Worm (Caenorhabditis elegans): ENCODE measurements around the gene str-1.

Gene str-1

DNA sequence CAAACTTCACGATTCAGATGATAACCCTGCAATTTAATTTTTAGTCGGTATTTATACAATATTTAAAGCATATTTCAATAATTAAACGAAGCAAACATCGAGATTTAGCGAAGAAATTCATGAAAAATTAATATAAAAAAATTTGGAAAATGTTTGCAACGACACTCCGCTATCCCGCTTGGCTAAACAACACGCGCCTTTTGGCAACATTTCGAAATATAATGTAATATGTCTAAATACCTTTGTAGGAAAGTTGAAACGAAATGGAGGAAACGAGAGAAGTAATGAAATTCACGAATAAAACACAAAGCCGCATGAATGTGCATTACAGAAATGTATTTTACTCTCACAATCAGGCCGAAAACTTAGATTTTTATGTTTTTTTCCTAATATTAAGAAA lies 7.9 kb upstream of the str-1 start, which contains the start of gene rpc-1:
rpc-1 (minus strand) TSS at position 26 of the 400 bp plus-strand sequence.
- TF ChIP-seq ZK546.5 (tag; optimal IDR thresholded peaks at IDR 0.05): no peak
- no peak for TF ChIP-seq ama-1 (optimal IDR thresholded peaks at IDR 0.05)
- no peak for TF ChIP-seq elt-1 (tag; optimal IDR thresholded peaks at IDR 0.05)
- no peak for TF ChIP-seq dmd-4 (tag; optimal IDR thresholded peaks at IDR 0.05)
- TF ChIP-seq ceh-82 (tag; optimal IDR thresholded peaks at IDR 0.05): no peak
- peak; percentile 85 for TF ChIP-seq nhr-129 (tag; optimal IDR thresholded peaks at IDR 0.05)
- no peak for TF ChIP-seq peb-1 (tag; optimal IDR thresholded peaks at IDR 0.05)
- no peak for TF ChIP-seq nhr-10 (tag; optimal IDR thresholded peaks at IDR 0.05)
- TF ChIP-seq F13H6.1 (tag; optimal IDR thresholded peaks at IDR 0.05): no peak
- TF ChIP-seq lsy-2 (tag; optimal IDR thresholded peaks at IDR 0.05): peak in 1 of 2 experiments; percentile 56
- no peak for TF ChIP-seq unc-39 (tag; optimal IDR thresholded peaks at IDR 0.05)
- no peak for TF ChIP-seq ztf-1 (GFP tag; conservative IDR thresholded peaks at IDR 0.05)
- peak; percentile 83 for TF ChIP-seq gmeb-1 (tag; optimal IDR thresholded peaks at IDR 0.05)
- TF ChIP-seq nhr-12 (tag; optimal IDR thresholded peaks at IDR 0.05): no peak
- TF ChIP-seq lin-13 (GFP tag; optimal IDR thresholded peaks at IDR 0.05): no peak
- TF ChIP-seq nhr-6 (tag; optimal IDR thresholded peaks at IDR 0.05): no peak
- peak; percentile 63 for TF ChIP-seq C34F6.9 (tag; optimal IDR thresholded peaks at IDR 0.05)
- no peak for TF ChIP-seq unc-62 (GFP tag; optimal IDR thresholded peaks at IDR 0.05)

DNA sequence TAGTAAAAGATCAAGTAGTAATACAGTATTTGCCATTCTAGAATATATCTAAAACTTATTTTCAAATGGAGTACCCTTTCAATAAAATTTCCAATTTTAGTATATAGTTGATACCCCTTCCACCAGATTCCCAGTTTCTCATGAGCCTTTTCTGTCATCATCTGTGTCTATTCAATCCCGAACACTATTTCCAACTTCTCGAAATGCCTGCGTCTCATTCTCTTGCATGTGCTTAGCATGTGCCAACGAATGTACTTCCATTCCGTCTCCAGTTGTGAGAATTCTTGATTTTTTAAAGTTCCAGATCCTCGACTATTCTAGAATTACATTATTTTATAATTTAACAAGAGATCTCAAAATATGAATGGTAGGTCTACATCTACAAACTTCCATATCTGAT lies 7.0 kb upstream of the str-1 start, which contains the start of gene C42D4.18:
C42D4.18 (plus strand) TSS at position 231 of the 400 bp plus-strand sequence.
- TF ChIP-seq ztf-4 (tag; optimal IDR thresholded peaks at IDR 0.05) (no peak), unc-39 (tag; optimal IDR thresholded peaks at IDR 0.05) (no peak), nhr-237 (tag; optimal IDR thresholded peaks at IDR 0.05) (no peak), mbf-1 (tag; optimal IDR thresholded peaks at IDR 0.05) (no peak), unc-55 (GFP tag; optimal IDR thresholded peaks at IDR 0.05) (peak; percentile 55), lsy-2 (tag; optimal IDR thresholded peaks at IDR 0.05) (peak in 1 of 2 experiments; percentile 48), C34F6.9 (tag; optimal IDR thresholded peaks at IDR 0.05) (peak; percentile 62), mdl-1 (tag; optimal IDR thresholded peaks at IDR 0.05) (peak in 1 of 2 experiments; percentile 37), nhr-21 (tag; optimal IDR thresholded peaks at IDR 0.05) (no peak), sma-9 (GFP tag; optimal IDR thresholded peaks at IDR 0.05) (peak; percentile 36), sma-9 (tag; optimal IDR thresholded peaks at IDR 0.05) (no peak), nhr-129 (tag; optimal IDR thresholded peaks at IDR 0.05) (peak; percentile 26)

- no peak for TF ChIP-seq mab-5 (tag; optimal IDR thresholded peaks at IDR 0.05)
- no peak for TF ChIP-seq nhr-237 (tag; optimal IDR thresholded peaks at IDR 0.05)
- peak; percentile 31 for TF ChIP-seq unc-55 (GFP tag; optimal IDR thresholded peaks at IDR 0.05)
- peak; percentile 0 for TF ChIP-seq nhr-129 (tag; optimal IDR thresholded peaks at IDR 0.05)
- peak; percentile 43 for TF ChIP-seq crh-2 (tag; optimal IDR thresholded peaks at IDR 0.05)
- peak; percentile 5 for TF ChIP-seq sma-3 (GFP tag; optimal IDR thresholded peaks at IDR 0.05)
- TF ChIP-seq lin-13 (GFP tag; optimal IDR thresholded peaks at IDR 0.05): peak; percentile 1
- no peak for TF ChIP-seq nhr-6 (tag; optimal IDR thresholded peaks at IDR 0.05)
- peak; percentile 70 for TF ChIP-seq C34F6.9 (tag; optimal IDR thresholded peaks at IDR 0.05)
- TF ChIP-seq nhr-25 (tag; optimal IDR thresholded peaks at IDR 0.05): no peak
- no peak for TF ChIP-seq ztf-4 (tag; optimal IDR thresholded peaks at IDR 0.05)
Observed at ce11 chrIV:7167983-7168760, 5.4 kb upstream of the str-1 start, which contains the start of gene skr-16. skr-16 (plus strand) TSS chrIV:7168710.

DNA sequence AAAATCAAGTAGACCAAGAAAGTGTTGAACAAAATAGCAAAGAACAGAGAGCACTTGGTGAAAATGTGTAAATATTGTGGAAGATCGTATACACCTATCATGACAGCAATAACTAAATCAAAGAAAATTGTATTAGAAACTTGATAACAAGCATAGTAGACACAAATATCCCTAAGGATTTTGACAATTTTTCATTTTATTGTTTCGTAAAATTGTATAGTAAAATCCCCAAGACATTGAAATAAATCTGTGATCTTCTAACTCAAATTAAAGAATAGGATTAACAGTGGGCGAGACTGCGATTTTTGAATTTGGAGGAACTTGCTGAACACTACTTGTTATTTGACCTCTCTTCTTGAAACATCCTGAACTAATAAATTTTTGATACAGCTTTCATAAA lies 2.4 kb upstream of the str-1 start, which contains the start of gene str-220:
str-220 (minus strand) TSS at position 101 of the 400 bp plus-strand sequence.
- no peak for TF ChIP-seq crh-2 (tag; optimal IDR thresholded peaks at IDR 0.05)
- TF ChIP-seq Y55F3AM.14 (GFP tag; optimal IDR thresholded peaks at IDR 0.05): no peak
- TF ChIP-seq nhr-10 (tag; optimal IDR thresholded peaks at IDR 0.05): no peak
- TF ChIP-seq nhr-77 (tag; optimal IDR thresholded peaks at IDR 0.05): no peak
- TF ChIP-seq ztf-4 (tag; optimal IDR thresholded peaks at IDR 0.05): no peak
- TF ChIP-seq nhr-25 (tag; optimal IDR thresholded peaks at IDR 0.05): no peak
- no peak for TF ChIP-seq lin-39 (tag; optimal IDR thresholded peaks at IDR 0.05)
- no peak for TF ChIP-seq aly-2 (tag; optimal IDR thresholded peaks at IDR 0.05)
- no peak for TF ChIP-seq C34F6.9 (tag; optimal IDR thresholded peaks at IDR 0.05)
- TF ChIP-seq elt-3 (tag; optimal IDR thresholded peaks at IDR 0.05): no peak
- no peak for TF ChIP-seq lsy-2 (tag; optimal IDR thresholded peaks at IDR 0.05)
- no peak for TF ChIP-seq ZK546.5 (tag; optimal IDR thresholded peaks at IDR 0.05)
- TF ChIP-seq nhr-11 (tag; optimal IDR thresholded peaks at IDR 0.05): no peak
